Worm (Caenorhabditis elegans): ENCODE data around the gene Y54F10AM.15.

The Y54F10AM.15 gene

DNA sequence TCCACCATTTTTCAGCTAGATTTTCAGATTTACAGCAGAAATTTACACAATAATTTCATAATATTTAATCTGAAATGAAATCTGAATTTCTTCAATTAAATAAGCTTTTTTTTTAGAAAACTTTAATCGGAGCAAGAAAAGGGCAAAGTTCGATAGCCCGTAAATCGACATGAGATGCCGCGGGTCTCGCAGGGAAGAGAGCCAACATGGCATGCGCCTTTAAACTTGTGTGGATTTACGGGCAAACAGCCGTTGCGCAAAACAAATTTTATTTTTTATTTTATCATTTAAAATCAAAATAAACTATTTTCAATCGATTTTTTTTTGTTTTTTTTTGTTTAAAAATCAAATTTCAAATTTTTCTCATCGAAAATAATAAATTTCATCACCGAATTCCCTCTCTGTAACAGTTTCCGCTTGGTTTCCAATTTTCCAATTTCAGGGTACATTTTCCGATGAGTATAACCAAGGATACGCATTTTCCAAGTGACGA is at the start of gene Y54F10AM.15, which contains the start of the genes rbc-2 and ndua-8:
Y54F10AM.15 (minus strand) TSS at position 59 of the 493 bp plus-strand sequence.
rbc-2 (minus strand) TSS at position 69 of the 493 bp plus-strand sequence.
ndua-8 (plus strand) TSS at position 443 of the 493 bp plus-strand sequence.
- TF ChIP-seq mdl-1 (tag; optimal IDR thresholded peaks at IDR 0.05): peak in 1 of 2 experiments; percentile 76
- TF ChIP-seq tlp-1 (tag; optimal IDR thresholded peaks at IDR 0.05): no peak
- no peak for TF ChIP-seq unc-98 (GFP tag; IDR thresholded peaks at IDR 0.05)
- peak; percentile 96 for TF ChIP-seq snu-23 (GFP tag; optimal IDR thresholded peaks at IDR 0.05)
- TF ChIP-seq ceh-90 (tag; optimal IDR thresholded peaks at IDR 0.05): no peak
- TF ChIP-seq nhr-237 (tag; optimal IDR thresholded peaks at IDR 0.05): peak; percentile 72
- no peak for TF ChIP-seq hlh-4 (tag; optimal IDR thresholded peaks at IDR 0.05)
- peak; percentile 74 for TF ChIP-seq unc-130 (tag; optimal IDR thresholded peaks at IDR 0.05)
- peak; percentile 69 for TF ChIP-seq zip-4 (GFP tag; optimal IDR thresholded peaks at IDR 0.05)
- peak; percentile 86 to 88 (median 88) for TF ChIP-seq dpl-1 (GFP tag; optimal IDR thresholded peaks at IDR 0.05)
- TF ChIP-seq egl-27 (tag; optimal IDR thresholded peaks at IDR 0.05): peak in 1 of 2 experiments; percentile 74
- TF ChIP-seq grh-1 (GFP tag; IDR thresholded peaks at IDR 0.05): peak; percentile 81
- no peak for TF ChIP-seq ama-1 (optimal IDR thresholded peaks at IDR 0.05)
- TF ChIP-seq irx-1 (tag; optimal IDR thresholded peaks at IDR 0.05): peak; percentile 87
- TF ChIP-seq Y116A8C.19 (tag; optimal IDR thresholded peaks at IDR 0.05; ENCODE audit: borderline replicate concordance): no peak
- TF ChIP-seq zag-1 (tag; optimal IDR thresholded peaks at IDR 0.05): peak; percentile 51
- no peak for TF ChIP-seq lir-3 (tag; optimal IDR thresholded peaks at IDR 0.05; ENCODE audit: poor library complexity)
- peak; percentile 97 for TF ChIP-seq isw-1 (GFP tag; IDR thresholded peaks at IDR 0.05)
- peak; percentile 59 for TF ChIP-seq sup-37 (GFP tag; optimal IDR thresholded peaks at IDR 0.05)
- TF ChIP-seq unc-86 (tag; optimal IDR thresholded peaks at IDR 0.05): peak; percentile 93
- no peak for TF ChIP-seq alr-1 (tag; optimal IDR thresholded peaks at IDR 0.05; ENCODE audit: borderline replicate concordance)
- TF ChIP-seq lsy-2 (tag; optimal IDR thresholded peaks at IDR 0.05): peak; percentile 96 to 97
- TF ChIP-seq rnt-1 (tag; optimal IDR thresholded peaks at IDR 0.05): no peak
- peak; percentile 88 for TF ChIP-seq nhr-11 (tag; optimal IDR thresholded peaks at IDR 0.05)
- peak; percentile 94 for TF ChIP-seq skn-1 (tag; optimal IDR thresholded peaks at IDR 0.05)
- peak in 4 of 6 experiments; percentile 38 to 86 (median 67) for TF ChIP-seq elt-3 (tag; optimal IDR thresholded peaks at IDR 0.05)
- TF ChIP-seq tbx-2 (tag; optimal IDR thresholded peaks at IDR 0.05): peak; percentile 93
- TF ChIP-seq F16B12.6 (tag; optimal IDR thresholded peaks at IDR 0.05): peak; percentile 72
- no peak for TF ChIP-seq nhr-28 (tag; optimal IDR thresholded peaks at IDR 0.05)
- TF ChIP-seq fkh-4 (tag; optimal IDR thresholded peaks at IDR 0.05; ENCODE audit: borderline replicate concordance): peak; percentile 49
- TF ChIP-seq ceh-88 (GFP tag; IDR thresholded peaks at IDR 0.05): peak; percentile 77
- peak; percentile 84 for TF ChIP-seq pax-3 (tag; optimal IDR thresholded peaks at IDR 0.05)
- TF ChIP-seq nhr-12 (tag; optimal IDR thresholded peaks at IDR 0.05): no peak
- TF ChIP-seq ztf-4 (tag; optimal IDR thresholded peaks at IDR 0.05): peak; percentile 88
- peak; percentile 92 for TF ChIP-seq nhr-85 (tag)
- TF ChIP-seq fos-1 (tag; optimal IDR thresholded peaks at IDR 0.05): peak; percentile 78
- peak in 1 of 2 experiments; percentile 65 for TF ChIP-seq ztf-11 (tag; optimal IDR thresholded peaks at IDR 0.05)
- TF ChIP-seq nhr-19 (GFP tag; conservative IDR thresholded peaks at IDR 0.05): peak; percentile 94
- TF ChIP-seq snpc-4 (tag; optimal IDR thresholded peaks at IDR 0.05): peak; percentile 72
- TF ChIP-seq nhr-71 (tag; optimal IDR thresholded peaks at IDR 0.05): peak; percentile 96
- peak; percentile 79 for TF ChIP-seq hpl-2 (GFP tag; optimal IDR thresholded peaks at IDR 0.05)
- TF ChIP-seq sox-4 (tag; optimal IDR thresholded peaks at IDR 0.05): peak; percentile 80
- TF ChIP-seq egl-13 (tag; optimal IDR thresholded peaks at IDR 0.05): peak; percentile 72
- peak; percentile 74 for TF ChIP-seq mab-9 (GFP tag; IDR thresholded peaks at IDR 0.05)
- peak; percentile 89 for TF ChIP-seq dsc-1 (tag; optimal IDR thresholded peaks at IDR 0.05)
- TF ChIP-seq ceh-8 (GFP tag; optimal IDR thresholded peaks at IDR 0.05): peak; percentile 52
- TF ChIP-seq lin-39 (tag; optimal IDR thresholded peaks at IDR 0.05): peak; percentile 93
- TF ChIP-seq blmp-1 (tag; optimal IDR thresholded peaks at IDR 0.05): peak; percentile 78
- no peak for TF ChIP-seq nhr-84 (tag; optimal IDR thresholded peaks at IDR 0.05)
- TF ChIP-seq swsn-7 (tag; optimal IDR thresholded peaks at IDR 0.05): peak; percentile 92
- peak; percentile 70 for TF ChIP-seq aly-2 (tag; optimal IDR thresholded peaks at IDR 0.05)
- TF ChIP-seq elt-2 (tag; optimal IDR thresholded peaks at IDR 0.05): peak; percentile 63
- peak; percentile 96 for TF ChIP-seq fkh-8 (tag; optimal IDR thresholded peaks at IDR 0.05)

All from whole organism, L1 larva.